Worm (Caenorhabditis elegans) whole organism, late embryonic: ENCODE data around the gene spe-41.

Source experiments
- T23F11.4 ChIP-seq: fragments of 200-800 bp; sonication (Bioruptor generic); optimal IDR thresholded peaks from 2 replicates; lab custom pipeline; 2018; ENCODE audit warnings: mild to moderate bottlenecking, missing genetic modification characterization, missing compliant biosample characterization
- Y22D7AL.16 ChIP-seq: sonication (generic microtip); optimal IDR thresholded peaks from 2 replicates; lab custom pipeline; 2016; ENCODE audit warnings: missing genetic modification characterization, missing compliant biosample characterization
- ceh-14 ChIP-seq: sonication (generic microtip); optimal IDR thresholded peaks from 2 replicates; lab custom pipeline; 2016; ENCODE audit warnings: missing genotype, missing genetic modification characterization, missing compliant biosample characterization
- ceh-19 ChIP-seq: fragments of 200-800 bp; sonication (Bioruptor generic); optimal IDR thresholded peaks from 2 replicates; lab custom pipeline; 2018; ENCODE audit warnings: mild to moderate bottlenecking, missing genetic modification characterization, missing compliant biosample characterization
- ceh-30 ChIP-seq: fragments of 150-350 bp; optimal IDR thresholded peaks from 2 replicates; lab custom pipeline; 2014; ENCODE audit warnings: missing biosample characterization, missing genetic modification characterization
- ceh-34 ChIP-seq: sonication (generic microtip); optimal IDR thresholded peaks from 2 replicates; lab custom pipeline; 2016; ENCODE audit warnings: mild to moderate bottlenecking, missing genetic modification characterization, missing compliant biosample characterization
- ceh-45 ChIP-seq: fragments of 200-800 bp; sonication (Bioruptor generic); IDR thresholded peaks from 2 replicates; pipeline ENCODE4 v1.3.6; 2022; ENCODE audit warnings: missing genetic modification reagents, missing genetic modification characterization, missing compliant biosample characterization
- ceh-48 ChIP-seq: sonication (generic microtip); optimal IDR thresholded peaks from 2 replicates; lab custom pipeline; 2016; ENCODE audit warnings: missing genetic modification characterization, inconsistent platforms, missing compliant biosample characterization
- ceh-9 ChIP-seq: sonication (generic microtip); optimal IDR thresholded peaks from 2 replicates; lab custom pipeline; 2016; ENCODE audit warnings: mild to moderate bottlenecking, missing genetic modification characterization, inconsistent platforms, missing compliant biosample characterization
- ets-4 ChIP-seq: sonication (generic microtip); optimal IDR thresholded peaks from 2 replicates; lab custom pipeline; 2016; ENCODE audit warnings: missing genetic modification characterization, missing compliant biosample characterization
- eyg-1 ChIP-seq: sonication (generic microtip); optimal IDR thresholded peaks from 2 replicates; lab custom pipeline; 2016; ENCODE audit warnings: missing genotype, missing genetic modification characterization, missing compliant biosample characterization
- fax-1 ChIP-seq: sonication (generic microtip); optimal IDR thresholded peaks from 2 replicates; lab custom pipeline; 2016; ENCODE audit warnings: missing genotype, missing genetic modification characterization, missing compliant biosample characterization
- hlh-13 ChIP-seq: fragments of 200-800 bp; sonication (Bioruptor generic); optimal IDR thresholded peaks from 2 replicates; lab custom pipeline; 2018; ENCODE audit warnings: mild to moderate bottlenecking, missing genetic modification characterization, missing compliant biosample characterization
- lim-6 ChIP-seq: sonication (generic microtip); optimal IDR thresholded peaks from 2 replicates; lab custom pipeline; 2016; ENCODE audit warnings: missing genetic modification characterization, missing compliant biosample characterization
- lin-11 ChIP-seq: fragments of 200-800 bp; sonication (Bioruptor generic); optimal IDR thresholded peaks from 2 replicates; lab custom pipeline; 2018; ENCODE audit warnings: mild to moderate bottlenecking, missing genetic modification characterization, missing compliant biosample characterization
- nfya-1 ChIP-seq: sonication (generic microtip); optimal IDR thresholded peaks from 2 replicates; lab custom pipeline; 2017; ENCODE audit warnings: missing genetic modification characterization, mild to moderate bottlenecking, missing compliant biosample characterization, antibody characterized with exemption, moderate library complexity
- nhr-11 ChIP-seq: fragments of 150-350 bp; optimal IDR thresholded peaks from 2 replicates; lab custom pipeline; 2014; ENCODE audit warnings: missing biosample characterization, missing genetic modification characterization
- nhr-232 ChIP-seq: sonication (generic microtip); optimal IDR thresholded peaks from 2 replicates; lab custom pipeline; 2016; ENCODE audit warnings: missing genetic modification characterization, missing compliant biosample characterization
- pat-9 ChIP-seq: fragments of 200-800 bp; sonication (Bioruptor generic); optimal IDR thresholded peaks from 2 replicates; lab custom pipeline; 2018; ENCODE audit warnings: mild to moderate bottlenecking, missing genetic modification characterization, moderate library complexity, missing compliant biosample characterization
- pax-1 ChIP-seq: fragments of 150-350 bp; optimal IDR thresholded peaks from 2 replicates; lab custom pipeline; 2014; ENCODE audit warnings: missing biosample characterization, missing genetic modification characterization
- pha-4 ChIP-seq: fragments of 150-350 bp; optimal IDR thresholded peaks from 2 replicates; lab custom pipeline; 2018; ENCODE audit warnings: missing biosample characterization, missing genetic modification reagents, missing genetic modification characterization
- pqm-1 ChIP-seq: sonication (generic microtip); optimal IDR thresholded peaks from 2 replicates; lab custom pipeline; 2016; ENCODE audit warnings: missing genetic modification characterization, missing compliant biosample characterization
- ref-2 ChIP-seq: sonication (generic microtip); optimal IDR thresholded peaks from 2 replicates; lab custom pipeline; 2016; ENCODE audit warnings: missing genetic modification characterization, missing compliant biosample characterization
- sox-2 ChIP-seq: fragments of 200-800 bp; sonication (Bioruptor generic); IDR thresholded peaks from 2 replicates; pipeline ENCODE4 v1.3.6; 2022; ENCODE audit warnings: missing genetic modification reagents, missing genetic modification characterization, missing compliant biosample characterization
- sox-4 ChIP-seq: sonication (generic microtip); optimal IDR thresholded peaks from 2 replicates; lab custom pipeline; 2017; ENCODE audit warnings: mild to moderate bottlenecking, missing genetic modification characterization, inconsistent platforms, missing compliant biosample characterization
- ttx-3 ChIP-seq: sonication (generic microtip); optimal IDR thresholded peaks from 2 replicates; lab custom pipeline; 2016; ENCODE audit warnings: missing genetic modification reagents, missing genetic modification characterization, missing compliant biosample characterization
- unc-3 ChIP-seq, 2 experiments: fragments of 200-800 bp in 1 of 2; sonication (Bioruptor generic) in 1 of 2; sonication (generic microtip) in 1 of 2; conservative IDR thresholded peaks in 1 of 2; optimal IDR thresholded peaks in 1 of 2; 2 replicates each; pipeline versions ENCODE4 v1.3.6 to Lab custom; 2016 to 2022; ENCODE audit warnings: missing compliant biosample characterization in 2 of 2, missing genetic modification characterization in 2 of 2, missing genetic modification reagents in 1 of 2
- unc-42 ChIP-seq: sonication (generic microtip); optimal IDR thresholded peaks from 2 replicates; lab custom pipeline; 2016; ENCODE audit warnings: missing genotype, missing genetic modification characterization, missing compliant biosample characterization
- unc-55 ChIP-seq: sonication (generic microtip); optimal IDR thresholded peaks from 2 replicates; lab custom pipeline; 2017; ENCODE audit warnings: missing biosample characterization, missing genetic modification reagents, missing genetic modification characterization
- ztf-16 ChIP-seq: sonication (generic microtip); optimal IDR thresholded peaks from 2 replicates; lab custom pipeline; 2017; ENCODE audit warnings: missing genetic modification characterization, missing compliant biosample characterization

spe-41 gene

DNA sequence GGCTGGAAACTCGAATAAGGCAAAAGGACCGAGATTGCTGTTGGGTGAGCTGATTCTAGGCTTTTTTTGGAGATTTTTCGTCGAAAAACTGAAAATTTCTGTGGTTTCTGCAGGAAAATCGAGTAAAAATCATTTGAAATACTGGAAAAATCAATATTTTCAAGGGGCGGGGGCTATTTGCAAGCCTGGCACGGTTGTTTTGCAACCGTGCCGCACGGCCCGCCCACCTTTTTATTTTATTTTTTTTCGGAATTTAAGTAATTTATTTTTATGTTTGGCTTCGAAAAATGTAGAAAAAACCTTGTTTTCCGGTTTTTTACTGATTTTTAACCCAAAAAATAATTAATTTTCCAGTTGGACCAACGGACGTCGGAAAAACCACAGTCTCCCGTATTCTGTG lies 45.5 kb downstream of the spe-41 start:
- TF ChIP-seq ets-4 (tag; lab: Kevin White, UChicago) (no peak), ceh-48 (tag; lab: Kevin White, UChicago) (peak; percentile 29)

DNA sequence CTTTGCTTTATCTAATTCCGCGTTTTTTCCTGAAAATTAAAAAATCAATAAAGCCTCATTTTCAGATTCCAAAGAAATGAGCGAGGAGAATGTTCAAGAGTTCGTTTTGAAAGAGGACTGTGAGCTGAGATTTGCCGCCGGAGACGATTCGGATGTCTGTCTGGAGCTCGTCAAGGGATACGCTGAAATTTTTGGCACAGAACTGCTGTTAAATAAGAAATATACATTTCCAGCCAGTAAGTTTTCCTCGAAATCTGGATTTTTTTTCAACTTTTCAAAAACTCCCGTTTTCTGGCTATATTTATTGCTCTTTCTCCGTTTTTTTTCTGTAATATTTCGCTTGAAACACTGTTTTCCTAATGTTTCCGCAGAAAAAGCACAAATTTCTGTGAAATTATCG lies 46.3 kb downstream of the spe-41 start, which contains the start of gene clpf-1:
Gene clpf-1 (plus strand): TSS at position 66 of the 400 bp plus-strand sequence.
- TF ChIP-seq ref-2 (tag; lab: Kevin White, UChicago) (no peak), Y22D7AL.16 (no peak), ceh-9 (tag; lab: Kevin White, UChicago) (no peak), pha-4 (tag; lab: Kevin White, UChicago) (no peak), ceh-19 (no peak), ceh-34 (no peak), pat-9 (tag; lab: Kevin White, UChicago) (no peak), nhr-11 (tag; lab: Kevin White, UChicago) (no peak), sox-2 (GFP tag; lab: Robert Waterston, UW) (no peak), ztf-16 (no peak)
- TF ChIP-seq, all 69 proteins: peak for 0

DNA sequence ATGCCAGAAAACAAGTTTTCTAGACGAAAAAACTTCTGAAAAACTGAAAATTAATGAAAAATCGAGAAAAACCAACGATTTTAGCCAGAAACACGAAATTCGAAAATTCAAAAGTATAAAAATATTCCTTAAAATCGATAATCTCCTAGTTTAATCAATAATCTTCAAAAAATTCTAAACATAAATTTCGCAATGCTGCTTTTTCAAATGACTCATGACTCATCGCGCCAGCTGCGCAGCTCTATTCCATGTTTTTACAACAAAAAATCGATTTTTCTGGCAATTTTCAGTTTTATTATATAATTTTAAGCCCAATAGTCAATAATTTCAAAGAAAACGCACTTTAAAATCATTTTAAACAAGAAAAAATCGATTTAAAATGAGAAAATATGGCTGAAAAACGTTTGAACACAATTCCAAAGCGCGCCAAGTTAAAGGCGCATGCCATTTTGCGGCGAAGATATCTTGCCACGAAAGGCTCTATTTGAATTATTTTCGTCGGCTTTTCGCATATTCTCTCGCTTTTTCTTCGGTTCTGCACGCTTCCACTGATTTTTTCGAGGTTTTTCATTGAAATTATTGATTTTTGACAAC lies 48.0 kb downstream of the spe-41 start, which contains the start of gene cri-3:
Gene cri-3 (plus strand): TSS at position 482 of the 594 bp plus-strand sequence.
- TF ChIP-seq ceh-14 (tag; lab: Kevin White, UChicago) = no peak
- peak; percentile 10 for TF ChIP-seq unc-42 (tag; lab: Kevin White, UChicago)

DNA sequence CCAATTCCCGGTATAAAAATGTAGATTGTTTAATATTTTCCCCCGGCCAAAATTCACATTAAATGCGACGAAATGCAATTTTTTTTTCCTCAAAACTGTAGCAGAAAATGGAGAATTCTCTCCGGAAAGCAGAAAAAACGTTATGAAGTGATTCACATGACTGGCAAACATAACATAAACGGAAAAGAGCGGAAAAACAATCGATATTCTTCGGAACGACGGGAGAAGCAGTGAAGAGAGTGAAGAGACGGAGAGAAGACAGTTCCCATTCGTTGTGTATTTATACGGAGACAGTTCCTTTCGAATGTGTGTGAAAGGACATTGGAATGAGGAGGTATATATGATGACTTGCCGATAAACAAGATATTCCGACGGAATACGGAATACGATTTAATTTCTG lies 48.9 kb downstream of the spe-41 start:
- no peak for TF ChIP-seq unc-3 (GFP tag; conservative IDR thresholded peaks at IDR 0.05; lab: Robert Waterston, UW)
- no peak for TF ChIP-seq unc-3 (tag; optimal IDR thresholded peaks at IDR 0.05; lab: Kevin White, UChicago)
- TF ChIP-seq T23F11.4 = no peak

DNA sequence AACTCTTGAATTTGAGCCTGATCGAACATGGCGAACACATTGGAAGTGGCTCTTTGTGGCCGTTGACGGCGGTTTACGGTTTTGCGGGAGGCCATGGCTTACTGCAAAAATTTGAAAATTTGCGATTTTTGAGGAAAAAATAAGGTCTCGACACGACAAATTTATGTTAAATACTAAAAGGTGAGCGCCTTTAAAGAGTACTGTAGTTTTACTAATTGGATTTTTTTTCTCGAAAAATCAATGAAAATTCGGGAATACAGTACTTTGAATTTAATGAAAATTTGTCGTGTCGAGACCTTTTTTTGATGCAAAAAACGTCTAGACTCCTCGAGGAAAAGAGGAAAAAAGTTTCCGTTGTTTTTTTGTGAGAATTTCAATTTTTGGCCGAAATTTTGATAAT lies 50.3 kb downstream of the spe-41 start, which contains the start of gene mlc-4:
Gene mlc-4 (minus strand): TSS at position 101 of the 400 bp plus-strand sequence.
- no peak for TF ChIP-seq eyg-1 (tag; lab: Kevin White, UChicago)
- no peak for TF ChIP-seq unc-55 (GFP tag; lab: Kevin White, UChicago)
- no peak for TF ChIP-seq nfya-1 (tag; lab: Kevin White, UChicago)
- TF ChIP-seq unc-3 (GFP tag; conservative IDR thresholded peaks at IDR 0.05; lab: Robert Waterston, UW) = no peak
- TF ChIP-seq unc-3 (tag; optimal IDR thresholded peaks at IDR 0.05; lab: Kevin White, UChicago) = no peak
- no peak for TF ChIP-seq lim-6 (tag; lab: Kevin White, UChicago)
- no peak for TF ChIP-seq lin-11
- no peak for TF ChIP-seq nhr-11 (tag; lab: Kevin White, UChicago)
- TF ChIP-seq sox-4 (tag; lab: Kevin White, UChicago) = no peak
- TF ChIP-seq pax-1 (tag; lab: Kevin White, UChicago) = no peak
- TF ChIP-seq pqm-1 = no peak

DNA sequence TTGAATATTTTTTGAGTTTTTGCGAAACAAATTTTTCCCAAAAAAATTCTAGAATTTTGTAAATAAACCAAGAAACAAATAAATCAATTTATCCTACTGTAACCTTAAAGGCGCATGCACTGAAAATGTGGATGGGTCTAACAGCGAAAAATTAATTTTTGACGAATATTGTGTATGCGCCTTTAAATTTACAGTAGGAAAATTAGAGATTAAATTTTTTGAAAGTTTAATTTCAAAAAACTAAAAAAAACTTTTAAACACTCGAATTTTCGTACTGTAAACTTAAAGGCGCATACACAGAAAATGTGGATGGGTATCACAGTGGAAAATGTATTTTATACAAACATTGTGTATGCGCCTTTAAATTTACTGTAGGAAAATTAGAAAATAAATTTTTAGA lies 53.9 kb downstream of the spe-41 start:
- TF ChIP-seq ttx-3 (tag; lab: Kevin White, UChicago) (no peak), T23F11.4 (no peak), hlh-13 (GFP tag; lab: Kevin White, UChicago) (no peak), pqm-1 (no peak), ceh-30 (no peak), nhr-232 (tag; lab: Kevin White, UChicago) (no peak), fax-1 (tag; lab: Kevin White, UChicago) (no peak), eyg-1 (tag; lab: Kevin White, UChicago) (no peak), ceh-45 (GFP tag; lab: Robert Waterston, UW) (no peak), sox-4 (tag; lab: Kevin White, UChicago) (no peak)
